Worm (Caenorhabditis elegans) whole organism, late embryonic: Measurements from ENCODE around the gene pgp-1.

Source experiments
- C08G9.2 ChIP-seq: sonication (generic microtip); optimal IDR thresholded peaks from 2 replicates; lab custom pipeline; 2016; ENCODE audit warnings: mild to moderate bottlenecking, missing genetic modification characterization, moderate library complexity, missing compliant biosample characterization
- F13H6.1 ChIP-seq: sonication (generic microtip); optimal IDR thresholded peaks from 2 replicates; lab custom pipeline; 2016; ENCODE audit warnings: missing genetic modification characterization, missing compliant biosample characterization
- ceh-14 ChIP-seq: sonication (generic microtip); optimal IDR thresholded peaks from 2 replicates; lab custom pipeline; 2016; ENCODE audit warnings: missing genotype, missing genetic modification characterization, missing compliant biosample characterization
- ceh-18 ChIP-seq: sonication (generic microtip); optimal IDR thresholded peaks from 2 replicates; lab custom pipeline; 2016; ENCODE audit warnings: missing genetic modification characterization, missing compliant biosample characterization
- ceh-19 ChIP-seq: fragments of 200-800 bp; sonication (Bioruptor generic); optimal IDR thresholded peaks from 2 replicates; lab custom pipeline; 2018; ENCODE audit warnings: mild to moderate bottlenecking, missing genetic modification characterization, missing compliant biosample characterization
- dve-1 ChIP-seq: sonication (generic microtip); optimal IDR thresholded peaks from 2 replicates; lab custom pipeline; 2017; ENCODE audit warnings: antibody characterized with exemption, mild to moderate bottlenecking, missing genetic modification characterization, missing compliant biosample characterization
- gmeb-2 ChIP-seq: sonication (generic microtip); optimal IDR thresholded peaks from 2 replicates; lab custom pipeline; 2016; ENCODE audit warnings: missing genetic modification characterization, inconsistent platforms, missing compliant biosample characterization
- nhr-11 ChIP-seq: fragments of 150-350 bp; optimal IDR thresholded peaks from 2 replicates; lab custom pipeline; 2014; ENCODE audit warnings: missing biosample characterization, missing genetic modification characterization
- pqm-1 ChIP-seq: sonication (generic microtip); optimal IDR thresholded peaks from 2 replicates; lab custom pipeline; 2016; ENCODE audit warnings: missing genetic modification characterization, missing compliant biosample characterization

- no peak for TF ChIP-seq nhr-11 (tag; lab: Kevin White, UChicago)
- TF ChIP-seq ceh-19 (GFP tag; lab: Kevin White, UChicago) = no peak
- no peak for TF ChIP-seq pqm-1 (tag; lab: Kevin White, UChicago)
- TF ChIP-seq ceh-18 (tag; lab: Kevin White, UChicago) = peak; percentile 15
- no peak for TF ChIP-seq gmeb-2
- no peak for TF ChIP-seq C08G9.2 (tag; lab: Kevin White, UChicago)
- no peak for TF ChIP-seq ceh-14
- peak; percentile 0 for TF ChIP-seq dve-1 (tag; lab: Kevin White, UChicago)
- no peak for TF ChIP-seq F13H6.1 (tag; lab: Kevin White, UChicago)
These were observed 16.3 kb upstream of the pgp-1 start for ce11 chrIV:12615122-12615745.
